Worm (Caenorhabditis elegans): ENCODE measurements around the gene C15B12.1.

C15B12.1 gene

DNA sequence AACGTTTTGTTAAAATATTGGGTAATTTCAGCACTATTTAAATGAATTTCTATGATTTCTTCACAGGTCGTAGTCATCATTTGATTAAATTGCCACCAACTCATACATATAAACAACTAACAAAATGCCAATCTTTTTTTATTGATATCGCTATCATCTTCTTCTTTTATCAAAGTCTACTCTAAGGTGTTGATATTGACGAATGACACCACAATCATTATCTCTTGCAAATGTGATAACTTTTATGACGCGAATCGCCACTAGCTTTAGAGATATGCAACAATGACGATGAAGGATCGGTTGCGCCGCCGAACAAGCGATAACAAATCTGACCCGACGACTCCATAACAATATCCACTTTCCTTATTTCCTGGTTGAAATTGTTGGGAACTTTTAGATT, 37.9 kb downstream of the C15B12.1 start (continued):
- TF ChIP-seq ama-1 (optimal IDR thresholded peaks at IDR 0.05) (no peak), efl-1 (optimal IDR thresholded peaks at IDR 0.05) (no peak), efl-1 (GFP tag; optimal IDR thresholded peaks at IDR 0.05 in 1 of 2) (no peak), isw-1 (GFP tag; IDR thresholded peaks at IDR 0.05) (no peak), nhr-237 (tag; optimal IDR thresholded peaks at IDR 0.05) (no peak)

DNA sequence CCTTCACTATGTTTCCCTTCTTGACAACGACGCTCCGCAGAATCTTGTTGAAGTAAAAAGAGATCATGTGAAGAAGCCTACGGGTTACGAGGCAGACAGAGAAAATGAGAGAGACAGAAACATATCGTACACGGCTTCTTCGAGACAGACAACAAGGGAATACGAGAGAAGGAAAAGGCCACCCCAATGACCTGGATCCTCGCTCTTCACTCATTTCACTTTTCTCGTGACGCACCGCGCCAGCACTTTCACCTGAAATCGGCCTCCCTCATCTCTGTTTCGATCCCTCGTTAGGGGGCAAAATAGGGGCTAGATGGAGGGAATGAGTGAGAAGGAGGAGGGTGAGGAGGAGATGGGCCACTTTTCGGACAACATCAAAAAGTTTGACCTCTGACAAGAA, 38.7 kb downstream of the C15B12.1 start:
- peak; percentile 100 for TF ChIP-seq blmp-1 (tag; optimal IDR thresholded peaks at IDR 0.05)
- no peak for TF ChIP-seq rnt-1 (tag; optimal IDR thresholded peaks at IDR 0.05)

DNA sequence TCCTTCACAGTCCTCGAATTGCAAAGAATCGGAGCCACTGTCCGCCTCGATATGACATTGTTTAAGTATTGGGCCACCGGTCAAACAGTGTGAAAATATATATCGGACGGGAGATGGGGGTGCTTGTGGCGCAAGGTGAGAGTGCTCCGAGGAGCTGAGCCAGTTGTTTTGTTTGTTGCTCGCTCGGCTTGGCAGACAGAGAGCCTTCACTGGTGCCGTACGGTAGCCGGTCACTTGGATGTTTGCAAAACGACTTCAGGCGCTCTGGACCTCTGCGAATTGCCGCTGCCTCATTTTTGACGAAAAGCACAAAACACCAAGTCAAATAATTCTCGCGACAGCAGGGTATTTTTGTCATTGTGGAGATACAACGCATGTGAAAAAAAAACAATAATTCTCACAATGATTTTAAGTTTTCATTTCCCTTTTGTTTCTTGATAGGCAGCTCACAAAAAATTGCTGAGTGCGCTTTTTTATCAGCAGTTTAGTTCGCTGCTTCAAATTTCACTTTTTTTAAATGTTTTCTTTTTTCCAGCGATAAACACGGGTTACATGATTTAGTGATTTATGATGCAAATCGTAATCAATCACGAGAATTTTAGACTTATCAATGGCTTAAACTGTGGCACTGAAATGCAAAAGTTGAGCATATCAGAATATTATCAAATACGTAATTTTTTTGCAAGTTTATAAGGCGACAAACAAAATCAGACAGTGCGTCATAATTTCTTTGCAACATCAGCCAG, 40.6 kb downstream of the C15B12.1 start:
- TF ChIP-seq nhr-19 (GFP tag; conservative IDR thresholded peaks at IDR 0.05) (no peak), nhr-237 (tag; optimal IDR thresholded peaks at IDR 0.05) (no peak), fkh-4 (tag; optimal IDR thresholded peaks at IDR 0.05; ENCODE audit: borderline replicate concordance) (no peak), lin-39 (tag; optimal IDR thresholded peaks at IDR 0.05) (no peak), egl-27 (tag; optimal IDR thresholded peaks at IDR 0.05) (no peak), unc-98 (GFP tag; IDR thresholded peaks at IDR 0.05) (no peak), jun-1 (tag; optimal IDR thresholded peaks at IDR 0.05) (no peak), ceh-82 (tag; optimal IDR thresholded peaks at IDR 0.05) (no peak), lin-35 (GFP tag; optimal IDR thresholded peaks at IDR 0.05) (peak in 1 of 2 experiments; percentile 26), dpl-1 (GFP tag; optimal IDR thresholded peaks at IDR 0.05) (no peak), elt-2 (tag; optimal IDR thresholded peaks at IDR 0.05) (peak; percentile 95), C34B4.2 (tag; optimal IDR thresholded peaks at IDR 0.05) (no peak), nhr-84 (tag; optimal IDR thresholded peaks at IDR 0.05) (no peak), snu-23 (GFP tag; optimal IDR thresholded peaks at IDR 0.05) (no peak), nhr-71 (tag; optimal IDR thresholded peaks at IDR 0.05) (peak; percentile 42), nhr-76 (tag; optimal IDR thresholded peaks at IDR 0.05) (no peak), unc-30 (tag; optimal IDR thresholded peaks at IDR 0.05) (no peak), irx-1 (tag; optimal IDR thresholded peaks at IDR 0.05) (no peak), pax-3 (tag; optimal IDR thresholded peaks at IDR 0.05) (no peak)

DNA sequence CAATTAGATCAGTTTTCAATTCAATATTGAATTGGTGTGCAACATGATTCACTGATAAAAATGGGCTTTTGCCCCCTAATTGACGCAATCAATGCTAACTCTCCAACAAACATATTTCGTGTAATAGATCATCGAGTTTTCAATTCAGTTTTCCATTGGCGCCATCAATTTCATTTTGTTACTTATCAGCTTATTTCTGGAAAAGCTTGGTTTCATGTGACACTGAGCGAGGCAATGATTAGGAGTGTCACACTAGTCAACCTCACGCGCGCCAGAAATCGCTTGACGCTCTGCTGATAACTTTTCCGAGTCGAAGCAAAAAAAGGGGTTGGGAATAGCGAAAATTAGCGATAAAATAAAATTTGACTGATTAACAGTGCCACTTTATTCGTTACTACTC, 41.9 kb downstream of the C15B12.1 start, which contains the start of gene ets-4:
Gene ets-4 (plus strand): TSS at position 347 of the 400 bp plus-strand sequence.
- TF ChIP-seq unc-130 (tag; optimal IDR thresholded peaks at IDR 0.05) = no peak
- TF ChIP-seq pag-3 (tag; optimal IDR thresholded peaks at IDR 0.05; ENCODE audit: borderline replicate concordance, insufficient read depth) = no peak
- peak; percentile 39 for TF ChIP-seq nhr-90 (tag; optimal IDR thresholded peaks at IDR 0.05; ENCODE audit: poor library complexity)
- TF ChIP-seq nhr-76 (tag; optimal IDR thresholded peaks at IDR 0.05) = no peak
- TF ChIP-seq egl-27 (tag; optimal IDR thresholded peaks at IDR 0.05) = no peak
- peak; percentile 0 for TF ChIP-seq C16A3.4 (tag; optimal IDR thresholded peaks at IDR 0.05)
- peak; percentile 35 for TF ChIP-seq tlp-1 (tag; optimal IDR thresholded peaks at IDR 0.05)
- no peak for TF ChIP-seq ces-1 (GFP tag; optimal IDR thresholded peaks at IDR 0.05)
- peak; percentile 37 for TF ChIP-seq nhr-71 (tag; optimal IDR thresholded peaks at IDR 0.05)
- no peak for TF ChIP-seq vab-15 (tag; optimal IDR thresholded peaks at IDR 0.05)
- TF ChIP-seq pax-3 (tag; optimal IDR thresholded peaks at IDR 0.05) = no peak
- no peak for TF ChIP-seq fos-1 (tag; optimal IDR thresholded peaks at IDR 0.05)
- TF ChIP-seq nhr-19 (GFP tag; conservative IDR thresholded peaks at IDR 0.05) = no peak
- TF ChIP-seq jun-1 (tag; optimal IDR thresholded peaks at IDR 0.05) = peak; percentile 40
- peak; percentile 97 for TF ChIP-seq elt-2 (tag; optimal IDR thresholded peaks at IDR 0.05)
- TF ChIP-seq ceh-82 (tag; optimal IDR thresholded peaks at IDR 0.05) = no peak
- TF ChIP-seq mdl-1 (tag; optimal IDR thresholded peaks at IDR 0.05) = peak in 1 of 2 experiments; percentile 44
- TF ChIP-seq efl-1 (optimal IDR thresholded peaks at IDR 0.05) = no peak
- peak in 1 of 2 experiments; percentile 45 for TF ChIP-seq efl-1 (GFP tag; optimal IDR thresholded peaks at IDR 0.05 in 1 of 2)
- no peak for TF ChIP-seq aly-2 (tag; optimal IDR thresholded peaks at IDR 0.05)
- peak; percentile 4 for TF ChIP-seq lin-14 (GFP tag; optimal IDR thresholded peaks at IDR 0.05)
- no peak for TF ChIP-seq nhr-11 (tag; optimal IDR thresholded peaks at IDR 0.05)
- no peak for TF ChIP-seq isw-1 (GFP tag; IDR thresholded peaks at IDR 0.05)
- peak; percentile 18 for TF ChIP-seq nhr-20 (tag; optimal IDR thresholded peaks at IDR 0.05)
- no peak for TF ChIP-seq ceh-63 (GFP tag; optimal IDR thresholded peaks at IDR 0.05)
- TF ChIP-seq lsy-2 (tag; optimal IDR thresholded peaks at IDR 0.05) = no peak
- no peak for TF ChIP-seq mep-1 (tag; optimal IDR thresholded peaks at IDR 0.05)
- no peak for TF ChIP-seq skn-1 (tag; optimal IDR thresholded peaks at IDR 0.05)
- no peak for TF ChIP-seq lin-39 (tag; optimal IDR thresholded peaks at IDR 0.05)
- no peak for TF ChIP-seq xbp-1 (tag; optimal IDR thresholded peaks at IDR 0.05)
- no peak for TF ChIP-seq egl-13 (tag; optimal IDR thresholded peaks at IDR 0.05)
- TF ChIP-seq mab-9 (GFP tag; IDR thresholded peaks at IDR 0.05) = no peak
